Fruit fly (Drosophila melanogaster): ENCODE data around the gene CG11608.

DNA sequence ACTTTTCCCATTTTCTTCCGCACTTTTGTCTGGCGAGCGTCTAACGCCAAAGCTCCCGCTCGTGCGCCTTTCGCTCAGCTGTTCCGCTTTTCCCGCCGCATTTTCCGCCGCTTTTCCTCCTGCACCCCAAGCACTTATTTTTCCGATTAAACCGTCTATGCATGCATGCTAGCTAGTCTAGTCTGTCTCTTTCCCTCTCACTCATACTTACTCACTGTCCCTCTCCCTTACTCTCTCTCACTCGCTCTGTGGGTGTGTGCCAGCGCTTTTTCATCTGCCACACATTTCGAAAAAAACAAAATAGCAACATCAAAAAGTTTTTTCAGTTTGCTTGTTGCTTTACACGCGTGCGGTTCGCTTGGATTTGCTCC lies 16.0 kb downstream of the CG11608 start, which contains the start of gene CG6225:
- TF ChIP-seq CrebA (GFP tag; optimal IDR thresholded peaks at IDR 0.05; ENCODE audit: borderline replicate concordance) (no peak), usp (GFP tag; optimal IDR thresholded peaks at IDR 0.05) (no peak), CG32264 (GFP tag; optimal IDR thresholded peaks at IDR 0.05) (no peak), psq (GFP tag; optimal IDR thresholded peaks at IDR 0.05) (no peak)

Measured in whole organism, wandering third instar larva.